Worm (Caenorhabditis elegans) whole organism, mixed stage, embryonic: ENCODE data around the gene srd-44.

Source experiments
- ces-1 ChIP-seq: fragments of 150-350 bp; optimal IDR thresholded peaks from 2 replicates; lab custom pipeline; 2014; ENCODE audit warnings: missing biosample characterization, missing genetic modification reagents, missing genetic modification characterization
- hlh-1 ChIP-seq: fragments of 150-350 bp; optimal IDR thresholded peaks from 2 replicates; lab custom pipeline; 2014; ENCODE audit warnings: missing biosample characterization, missing genetic modification reagents, missing genetic modification characterization

DNA sequence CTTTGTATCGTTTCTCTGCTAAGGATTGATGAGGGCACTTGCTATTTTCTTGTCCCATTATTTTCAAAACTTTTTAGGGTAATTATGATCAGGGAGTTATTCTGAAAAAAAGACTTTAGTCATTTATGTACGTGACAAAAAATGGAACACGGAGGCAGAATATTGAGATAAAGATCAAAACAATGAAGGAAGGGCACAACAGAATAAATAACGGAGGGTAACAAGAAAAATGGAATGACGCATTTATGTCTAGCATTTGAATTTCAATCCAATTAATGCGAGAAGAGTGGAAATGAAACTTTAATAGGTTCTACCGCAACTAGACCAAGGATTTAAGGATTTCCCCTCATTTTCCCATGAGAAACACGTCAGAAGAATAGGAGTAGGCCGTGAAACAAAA lies 40.1 kb downstream of the srd-44 start, which contains the start of gene glb-13:
- no peak for TF ChIP-seq ces-1
- no peak for TF ChIP-seq hlh-1 (tag; lab: Kevin White, UChicago)
